Fruit fly (Drosophila melanogaster) whole organism, pupa: ENCODE measurements around the gene CG12081.

Source experiments
- CG10348 ChIP-seq: fragments of 200-800 bp; sonication (Bioruptor generic); IDR thresholded peaks from 2 replicates; pipeline ENCODE4 v1.3.6; 2022; ENCODE audit warnings: missing biosample characterization, missing genetic modification characterization
- CG12605 ChIP-seq: fragments of 200-800 bp; sonication (Bioruptor generic); IDR thresholded peaks from 2 replicates; pipeline ENCODE4 v1.3.6; 2022; ENCODE audit warnings: missing biosample characterization, missing genetic modification characterization
- CG14655 ChIP-seq: fragments of 200-800 bp; sonication (Bioruptor generic); optimal IDR thresholded peaks from 3 replicates; lab custom pipeline; 2017; ENCODE audit warnings: mild to moderate bottlenecking, missing biosample characterization, missing genetic modification reagents, missing genetic modification characterization
- CG15710 ChIP-seq: fragments of 200-800 bp; sonication (Bioruptor generic); optimal IDR thresholded peaks from 2 replicates; lab custom pipeline; 2018; ENCODE audit warnings: missing biosample characterization, mild to moderate bottlenecking, missing genetic modification characterization, moderate library complexity
- CG17806 ChIP-seq: fragments of 200-800 bp; sonication (Bioruptor generic); optimal IDR thresholded peaks from 2 replicates; lab custom pipeline; 2018; ENCODE audit warnings: missing biosample characterization, mild to moderate bottlenecking, missing genetic modification characterization, moderate library complexity
- CG32121 ChIP-seq: fragments of 200-800 bp; sonication (Bioruptor generic); IDR thresholded peaks from 2 replicates; pipeline ENCODE4 v1.3.6; 2022; ENCODE audit warnings: missing biosample characterization, missing genetic modification characterization
- CG4496 ChIP-seq: fragments of 200-800 bp; sonication (Bioruptor generic); IDR thresholded peaks from 3 replicates; pipeline ENCODE4 v1.3.6; 2022; ENCODE audit warnings: missing biosample characterization, missing genetic modification characterization
- EcR ChIP-seq: fragments of 200-800 bp; sonication (Bioruptor generic); optimal IDR thresholded peaks from 3 replicates; lab custom pipeline; 2019; ENCODE audit warnings: missing biosample characterization, missing genetic modification characterization, mild to moderate bottlenecking, moderate library complexity, missing genetic modification reagents
- Pif1B ChIP-seq: fragments of 200-800 bp; sonication (Bioruptor generic); optimal IDR thresholded peaks from 3 replicates; lab custom pipeline; 2016; ENCODE audit warnings: missing biosample characterization, missing genetic modification characterization
- fd96Ca ChIP-seq: fragments of 200-800 bp; sonication (Bioruptor generic); IDR thresholded peaks from 3 replicates; pipeline ENCODE4 v1.3.6; 2022; ENCODE audit warnings: missing biosample characterization, missing genetic modification characterization
- gl ChIP-seq: fragments of 200-800 bp; sonication (Bioruptor generic); optimal IDR thresholded peaks from 2 replicates; lab custom pipeline; 2018; ENCODE audit warnings: missing biosample characterization, mild to moderate bottlenecking, missing genetic modification characterization
- rn ChIP-seq: fragments of 200-800 bp; sonication (Bioruptor generic); IDR thresholded peaks from 2 replicates; pipeline ENCODE4 v1.3.6; 2022; ENCODE audit warnings: missing biosample characterization, missing genetic modification characterization

DNA sequence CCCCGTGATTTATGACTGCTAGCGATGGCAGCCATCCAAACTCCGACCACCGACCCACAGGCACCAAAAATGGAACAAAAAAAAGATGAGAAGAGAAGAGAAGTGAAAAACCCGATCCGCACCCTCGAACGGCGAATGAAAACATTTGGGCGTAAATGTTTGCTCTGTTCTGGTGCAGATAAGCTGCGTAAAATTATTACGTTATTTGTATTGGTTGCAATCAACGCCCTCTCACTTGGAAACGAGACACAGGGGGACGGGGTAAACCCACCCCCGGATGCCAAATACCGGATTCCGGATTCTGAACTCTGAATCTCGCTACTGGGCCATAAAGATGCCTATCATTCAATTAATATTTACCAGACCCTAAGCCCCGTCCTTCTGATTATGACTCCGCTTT is 48.4 kb downstream of the CG12081 start:
- no peak for TF ChIP-seq CG32121 (GFP tag; lab: Robert Waterston, UW)
- no peak for TF ChIP-seq CG4496 (GFP tag; lab: Robert Waterston, UW)
- TF ChIP-seq CG15710 (tag; lab: Kevin White, UChicago) = no peak
- no peak for TF ChIP-seq CG14655
- no peak for TF ChIP-seq EcR (GFP tag; lab: Kevin White, UChicago)
- TF ChIP-seq gl = no peak
- no peak for TF ChIP-seq rn (GFP tag; lab: Robert Waterston, UW)
- TF ChIP-seq CG17806 = no peak
- no peak for TF ChIP-seq CG12605
- TF ChIP-seq Pif1B = no peak
- no peak for TF ChIP-seq fd96Ca (GFP tag; lab: Robert Waterston, UW)
- TF ChIP-seq CG10348 = no peak
